Fruit fly (Drosophila melanogaster) whole organism, prepupa: ENCODE results near the gene RhoGDI.
A peak's percentile ranks its signal among the peaks of the same experiment; 100 is the strongest.

Experiments
- Blimp-1 ChIP-seq: fragments of 200-800 bp; sonication (Bioruptor generic); optimal IDR thresholded peaks from 3 replicates; lab custom pipeline; 2017; ENCODE audit warnings: missing biosample characterization, missing genetic modification characterization, mild to moderate bottlenecking, moderate library complexity, missing genetic modification reagents
- CG10631 ChIP-seq: fragments of 200-800 bp; sonication (Bioruptor generic); optimal IDR thresholded peaks from 2 replicates; lab custom pipeline; 2016; ENCODE audit warnings: missing biosample characterization, missing genetic modification characterization
- CG10669 ChIP-seq: fragments of 200-800 bp; sonication (Bioruptor generic); optimal IDR thresholded peaks from 3 replicates; lab custom pipeline; 2018; ENCODE audit warnings: missing biosample characterization, mild to moderate bottlenecking, missing genetic modification characterization, moderate library complexity
- CG11294 ChIP-seq: fragments of 200-800 bp; sonication (Bioruptor generic); IDR thresholded peaks from 2 replicates; pipeline ENCODE4 v1.3.6; 2022; ENCODE audit warnings: missing biosample characterization, missing genetic modification characterization
- CG15336 ChIP-seq: fragments of 200-800 bp; sonication (Bioruptor generic); IDR thresholded peaks from 2 replicates; pipeline ENCODE4 v1.3.6; 2022; ENCODE audit warnings: missing biosample characterization, missing genetic modification characterization
- CG1621 ChIP-seq: fragments of 200-800 bp; sonication (Bioruptor generic); optimal IDR thresholded peaks from 3 replicates; lab custom pipeline; 2018; ENCODE audit warnings: missing biosample characterization, mild to moderate bottlenecking, missing genetic modification characterization
- CG16779 ChIP-seq: fragments of 200-800 bp; sonication (Bioruptor generic); optimal IDR thresholded peaks from 3 replicates; lab custom pipeline; 2017; ENCODE audit warnings: missing biosample characterization, mild to moderate bottlenecking, missing genetic modification characterization
- CG34406 ChIP-seq: fragments of 200-800 bp; sonication (Bioruptor generic); optimal IDR thresholded peaks from 3 replicates; lab custom pipeline; 2016; ENCODE audit warnings: missing biosample characterization, missing genetic modification characterization
- CG4318 ChIP-seq: fragments of 200-800 bp; sonication (Bioruptor generic); optimal IDR thresholded peaks from 3 replicates; lab custom pipeline; 2017; ENCODE audit warnings: missing biosample characterization, mild to moderate bottlenecking, missing genetic modification characterization
- CG6163 ChIP-seq: fragments of 200-800 bp; sonication (Bioruptor generic); IDR thresholded peaks from 3 replicates; pipeline ENCODE4 v1.3.6; 2022; ENCODE audit warnings: missing biosample characterization, missing genetic modification characterization
- CG6792 ChIP-seq: fragments of 200-800 bp; sonication (Bioruptor generic); optimal IDR thresholded peaks from 3 replicates; lab custom pipeline; 2016; ENCODE audit warnings: missing biosample characterization, missing genetic modification characterization
- CG6808 ChIP-seq: fragments of 200-800 bp; sonication (Bioruptor generic); optimal IDR thresholded peaks from 3 replicates; lab custom pipeline; 2017; ENCODE audit warnings: missing biosample characterization, missing genetic modification characterization, mild to moderate bottlenecking, moderate library complexity, missing genetic modification reagents
- CG8119 ChIP-seq: fragments of 200-800 bp; sonication (Bioruptor generic); IDR thresholded peaks from 3 replicates; pipeline ENCODE4 v1.3.6; 2022; ENCODE audit warnings: missing biosample characterization, missing genetic modification characterization
- CG8632 ChIP-seq: fragments of 200-800 bp; sonication (Bioruptor generic); optimal IDR thresholded peaks from 3 replicates; lab custom pipeline; 2016; ENCODE audit warnings: missing biosample characterization, missing genetic modification characterization
- Eip78C ChIP-seq: fragments of 200-800 bp; sonication (Bioruptor generic); peaks from one replicate; lab custom pipeline; 2016; ENCODE audit warnings: missing biosample characterization, missing genetic modification characterization
- Eip93F ChIP-seq: fragments of 200-800 bp; sonication (Bioruptor generic); optimal IDR thresholded peaks from 2 replicates; lab custom pipeline; 2016; ENCODE audit warnings: missing biosample characterization, mild to moderate bottlenecking, missing genetic modification characterization
- Ets21C ChIP-seq: fragments of 200-800 bp; sonication (Bioruptor generic); optimal IDR thresholded peaks from 3 replicates; lab custom pipeline; 2016; ENCODE audit warnings: missing biosample characterization, missing genetic modification characterization
- Hr4 ChIP-seq: fragments of 200-800 bp; sonication (Bioruptor generic); optimal IDR thresholded peaks from 3 replicates; lab custom pipeline; 2016; ENCODE audit warnings: missing biosample characterization, missing genetic modification characterization
- Lpt ChIP-seq: fragments of 200-800 bp; sonication (Bioruptor generic); optimal IDR thresholded peaks from 3 replicates; lab custom pipeline; 2016; ENCODE audit warnings: missing biosample characterization, missing genetic modification characterization
- Met ChIP-seq: fragments of 200-800 bp; sonication (Bioruptor generic); optimal IDR thresholded peaks from 3 replicates; lab custom pipeline; 2016; ENCODE audit warnings: missing biosample characterization, missing genetic modification characterization
- OdsH ChIP-seq: fragments of 200-800 bp; sonication (Bioruptor generic); optimal IDR thresholded peaks from 3 replicates; lab custom pipeline; 2016; ENCODE audit warnings: missing biosample characterization, missing genetic modification characterization
- Sox102F ChIP-seq: fragments of 200-800 bp; sonication (Bioruptor generic); optimal IDR thresholded peaks from 2 replicates; lab custom pipeline; 2016; ENCODE audit warnings: missing biosample characterization, mild to moderate bottlenecking, missing genetic modification characterization
- Sox14 ChIP-seq: fragments of 200-800 bp; sonication (Bioruptor generic); optimal IDR thresholded peaks from 3 replicates; lab custom pipeline; 2016; ENCODE audit warnings: missing biosample characterization, missing genetic modification characterization
- Sox15 ChIP-seq: fragments of 200-800 bp; sonication (Bioruptor generic); optimal IDR thresholded peaks from 3 replicates; lab custom pipeline; 2016; ENCODE audit warnings: missing biosample characterization, missing genetic modification characterization
- acj6 ChIP-seq: fragments of 200-800 bp; sonication (Bioruptor generic); optimal IDR thresholded peaks from 3 replicates; lab custom pipeline; 2016; ENCODE audit warnings: missing biosample characterization, missing genetic modification characterization
- cyc ChIP-seq: fragments of 200-800 bp; sonication (Bioruptor generic); optimal IDR thresholded peaks from 3 replicates; lab custom pipeline; 2016; ENCODE audit warnings: missing biosample characterization, missing genetic modification characterization
- dac ChIP-seq: fragments of 200-800 bp; sonication (Bioruptor generic); optimal IDR thresholded peaks from 2 replicates; lab custom pipeline; 2017; ENCODE audit warnings: missing biosample characterization, mild to moderate bottlenecking, missing genetic modification characterization
- dsx ChIP-seq: fragments of 200-800 bp; optimal IDR thresholded peaks from 3 replicates; lab custom pipeline; 2019; ENCODE audit warnings: missing biosample characterization, mild to moderate bottlenecking, missing genetic modification characterization, moderate library complexity; ENCODE audit not compliant: poor library complexity, severe bottlenecking
- eg ChIP-seq: fragments of 200-800 bp; sonication (Bioruptor generic); IDR thresholded peaks from 3 replicates; pipeline ENCODE4 v1.3.6; 2022; ENCODE audit warnings: missing biosample characterization, missing genetic modification characterization
- esn ChIP-seq: fragments of 200-800 bp; sonication (Bioruptor generic); optimal IDR thresholded peaks from 2 replicates; lab custom pipeline; 2016; ENCODE audit warnings: missing biosample characterization, mild to moderate bottlenecking, missing genetic modification characterization, moderate library complexity
- fd85E ChIP-seq: fragments of 200-800 bp; sonication (Bioruptor generic); optimal IDR thresholded peaks from 3 replicates; lab custom pipeline; 2016; ENCODE audit warnings: missing biosample characterization, missing genetic modification characterization
- fkh ChIP-seq: fragments of 200-800 bp; sonication (Bioruptor generic); optimal IDR thresholded peaks from 3 replicates; lab custom pipeline; 2017; ENCODE audit warnings: missing biosample characterization, mild to moderate bottlenecking, missing genetic modification characterization, moderate library complexity
- lz ChIP-seq: fragments of 200-800 bp; sonication (Bioruptor generic); optimal IDR thresholded peaks from 3 replicates; lab custom pipeline; 2016; ENCODE audit warnings: missing biosample characterization, missing genetic modification characterization
- salr ChIP-seq, 2 experiments: fragments of 200-800 bp; sonication (Bioruptor generic); optimal IDR thresholded peaks; 3 replicates each; lab custom pipeline; 2016 to 2018; ENCODE audit warnings: missing biosample characterization in 2 of 2, missing genetic modification characterization in 2 of 2, mild to moderate bottlenecking in 1 of 2
- ss ChIP-seq, 2 experiments: fragments of 200-800 bp; sonication (Bioruptor generic); optimal IDR thresholded peaks; 2 replicates in 1 of 2; 3 replicates in 1 of 2; lab custom pipeline; 2017 to 2018; ENCODE audit warnings: mild to moderate bottlenecking in 2 of 2, missing biosample characterization in 2 of 2, missing genetic modification characterization in 2 of 2, moderate library complexity in 1 of 2
- svp ChIP-seq: fragments of 200-800 bp; sonication (Bioruptor generic); peaks from one replicate; lab custom pipeline; 2016; ENCODE audit warnings: missing biosample characterization, missing genetic modification characterization
- vri ChIP-seq: fragments of 200-800 bp; sonication (Bioruptor generic); optimal IDR thresholded peaks from 3 replicates; lab custom pipeline; 2016; ENCODE audit warnings: missing biosample characterization, mild to moderate bottlenecking, missing genetic modification characterization

RhoGDI gene

dm6 chr3L:19907706-19908070, 20.9 kb upstream of the RhoGDI start (continued):
- TF ChIP-seq dac (GFP tag; lab: Kevin White, UChicago) (no peak), CG15336 (GFP tag; lab: Robert Waterston, UW) (0 out of 2 replicates have a peak, but pooled peaks have one; percentile 12), CG34406 (GFP tag; lab: Kevin White, UChicago) (no peak)
- TF ChIP-seq, all 60 proteins: peak for 6

dm6 chr3L:19908201-19909127, 20.1 kb upstream of the RhoGDI start:
- no peak for TF ChIP-seq esn
- no peak for TF ChIP-seq dsx (GFP tag; lab: Kevin White, UChicago)
- TF ChIP-seq vri (GFP tag; lab: Kevin White, UChicago): peak; percentile 65
- peak; percentile 39; the same call in 1 of the 3 replicates for TF ChIP-seq eg
- TF ChIP-seq OdsH (GFP tag; lab: Kevin White, UChicago): no peak
- no peak for TF ChIP-seq Eip93F (GFP tag; lab: Kevin White, UChicago)
- peak; percentile 61; the same call in 2 of the 3 replicates for TF ChIP-seq CG6163
- 0 out of 2 replicates have a peak, but pooled peaks have one; percentile 13 for TF ChIP-seq CG15336 (GFP tag; lab: Robert Waterston, UW)
- peak; percentile 9 for TF ChIP-seq CG6808
- TF ChIP-seq Lpt: peak; percentile 11
- peak; percentile 40 for TF ChIP-seq Blimp-1 (GFP tag; lab: Kevin White, UChicago)
- TF ChIP-seq cyc (GFP tag; lab: Kevin White, UChicago): no peak
- TF ChIP-seq Sox102F (GFP tag; lab: Kevin White, UChicago): no peak
- no peak for TF ChIP-seq CG8632 (GFP tag; lab: Kevin White, UChicago)
- no peak for TF ChIP-seq CG8119 (GFP tag; lab: Robert Waterston, UW)
- no peak for TF ChIP-seq Ets21C (GFP tag; lab: Kevin White, UChicago)
- TF ChIP-seq svp (GFP tag; lab: Kevin White, UChicago): no peak
- peak in 1 of 2 experiments; percentile 4 for TF ChIP-seq ss (GFP tag; optimal IDR thresholded peaks at IDR 0.05; lab: Kevin White, UChicago)
- TF ChIP-seq Hr4: no peak
- TF ChIP-seq Sox15: no peak
- TF ChIP-seq fd85E (GFP tag; lab: Kevin White, UChicago): no peak
- TF ChIP-seq CG16779 (tag; lab: Kevin White, UChicago): no peak

dm6 chr3L:19909234-19910053, 19.1 kb upstream of the RhoGDI start:
- no peak for TF ChIP-seq acj6 (GFP tag; lab: Kevin White, UChicago)
- TF ChIP-seq cyc (GFP tag; lab: Kevin White, UChicago): no peak
- TF ChIP-seq CG6792: peak; percentile 5
- TF ChIP-seq salr (GFP tag; optimal IDR thresholded peaks at IDR 0.05; lab: Kevin White, UChicago): no peak
- TF ChIP-seq CG1621 (tag; lab: Kevin White, UChicago): peak; percentile 42
- TF ChIP-seq CG10631 (GFP tag; lab: Kevin White, UChicago): no peak
- peak; percentile 10 for TF ChIP-seq esn
- TF ChIP-seq CG34406 (GFP tag; lab: Kevin White, UChicago): peak; percentile 8
- TF ChIP-seq Met (GFP tag; lab: Kevin White, UChicago): no peak
- no peak for TF ChIP-seq ss (GFP tag; optimal IDR thresholded peaks at IDR 0.05; lab: Kevin White, UChicago)
- TF ChIP-seq eg: 0 out of 3 replicates have a peak, but pooled peaks have one; percentile 15
- TF ChIP-seq lz: peak; percentile 27
- no peak for TF ChIP-seq fd85E (GFP tag; lab: Kevin White, UChicago)
- TF ChIP-seq Sox15: no peak
- no peak for TF ChIP-seq CG10669 (GFP tag; lab: Kevin White, UChicago)
- no peak for TF ChIP-seq CG11294 (GFP tag; lab: Robert Waterston, UW)
- peak; percentile 74 for TF ChIP-seq Sox14 (GFP tag; lab: Kevin White, UChicago)
- TF ChIP-seq Sox102F (GFP tag; lab: Kevin White, UChicago): no peak
- TF ChIP-seq CG4318 (GFP tag; lab: Kevin White, UChicago): no peak
- no peak for TF ChIP-seq CG15336 (GFP tag; lab: Robert Waterston, UW)
- TF ChIP-seq dsx (GFP tag; lab: Kevin White, UChicago): peak; percentile 91
- TF ChIP-seq fkh: no peak
- TF ChIP-seq CG6163: peak; percentile 46; the same call in 2 of the 3 replicates
- TF ChIP-seq Eip78C (GFP tag; lab: Kevin White, UChicago): peak; percentile 72
